Fruit fly (Drosophila melanogaster) whole organism, adult: Measurements from ENCODE around the gene eRF1.

Experiments
- CG1620 ChIP-seq: fragments of 200-800 bp; sonication (Bioruptor generic); optimal IDR thresholded peaks from 2 replicates; lab custom pipeline; 2016; ENCODE audit warnings: missing biosample characterization, missing genetic modification characterization
- CG7045 ChIP-seq: fragments of 200-800 bp; sonication (Bioruptor generic); optimal IDR thresholded peaks from 2 replicates; lab custom pipeline; 2017; ENCODE audit warnings: missing biosample characterization, mild to moderate bottlenecking, missing genetic modification characterization
- bab1 ChIP-seq: fragments of 200-800 bp; sonication (Bioruptor generic); optimal IDR thresholded peaks from 3 replicates; lab custom pipeline; 2019; ENCODE audit warnings: missing biosample characterization, mild to moderate bottlenecking, missing genetic modification characterization, moderate library complexity
- cic ChIP-seq: fragments of 200-800 bp; sonication (Bioruptor generic); optimal IDR thresholded peaks from 2 replicates; lab custom pipeline; 2017; ENCODE audit warnings: missing biosample characterization, mild to moderate bottlenecking, missing genetic modification characterization, moderate library complexity
- cnc ChIP-seq, 2 experiments: fragments of >200 bp; optimal IDR thresholded peaks; 2 replicates each; lab custom pipeline; 2017

DNA sequence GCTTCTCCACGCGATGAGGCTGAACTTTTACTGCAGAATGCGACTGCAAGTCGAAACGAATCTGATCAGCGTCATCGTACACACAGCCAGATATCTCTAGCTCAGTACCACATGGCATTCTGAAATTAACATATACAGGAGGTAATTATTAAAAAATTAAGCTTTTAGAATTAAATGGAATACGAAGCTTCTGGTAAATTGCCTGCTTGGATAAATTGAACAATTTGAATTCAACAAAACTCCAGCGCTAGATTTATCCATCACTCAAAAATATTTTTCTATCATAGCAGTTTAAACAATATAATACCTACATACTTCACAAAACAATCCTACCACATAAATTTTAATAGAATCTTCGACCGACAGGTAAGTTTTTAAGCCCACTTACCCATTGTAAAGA is 49.0 kb upstream of the eRF1 start, which contains the start of gene SCCRO4:
- no peak for TF ChIP-seq CG1620
- no peak for TF ChIP-seq cic (GFP tag; lab: Kevin White, UChicago)
- no peak for TF ChIP-seq cnc (optimal IDR thresholded peaks at IDR 0.05; lab: Kevin White, UChicago)
- TF ChIP-seq bab1 (GFP tag; lab: Kevin White, UChicago): no peak
- no peak for TF ChIP-seq CG7045 (GFP tag; lab: Kevin White, UChicago)
